Fruit fly (Drosophila melanogaster) whole organism, embryonic: Measurements from ENCODE around the gene Ltn1.

ENCODE experiments used
- Atf-2 ChIP-seq: fragments of 200-800 bp; sonication (Bioruptor generic); optimal IDR thresholded peaks from 2 replicates; lab custom pipeline; 2016; ENCODE audit warnings: missing biosample characterization, missing genetic modification characterization
- Bgb ChIP-seq: fragments of 200-800 bp; sonication (Bioruptor generic); IDR thresholded peaks from 2 replicates; pipeline ENCODE4 v1.3.6; 2022; ENCODE audit warnings: missing biosample characterization, missing genetic modification characterization; ENCODE audit not compliant: partially characterized antibody
- CG10543 ChIP-seq: fragments of 200-800 bp; sonication (Bioruptor generic); optimal IDR thresholded peaks from 3 replicates; lab custom pipeline; 2017; ENCODE audit warnings: missing biosample characterization, mild to moderate bottlenecking, missing genetic modification characterization, moderate library complexity
- CG10979 ChIP-seq: fragments of 200-800 bp; sonication (Bioruptor generic); optimal IDR thresholded peaks from 2 replicates; lab custom pipeline; 2018; ENCODE audit warnings: missing biosample characterization, mild to moderate bottlenecking, missing genetic modification characterization, moderate library complexity
- CG12769 ChIP-seq: fragments of 200-800 bp; sonication (Bioruptor generic); optimal IDR thresholded peaks from 2 replicates; lab custom pipeline; 2019; ENCODE audit warnings: missing biosample characterization, mild to moderate bottlenecking, missing genetic modification characterization, moderate library complexity
- CG13894 ChIP-seq: fragments of 200-800 bp; sonication (Bioruptor generic); optimal IDR thresholded peaks from 3 replicates; lab custom pipeline; 2018; ENCODE audit warnings: missing biosample characterization, mild to moderate bottlenecking, missing genetic modification characterization, moderate library complexity
- CG1647 ChIP-seq: fragments of 200-800 bp; sonication (Bioruptor generic); optimal IDR thresholded peaks from 3 replicates; lab custom pipeline; 2016; ENCODE audit warnings: missing biosample characterization, missing genetic modification characterization
- CG17802 ChIP-seq: fragments of 200-800 bp; sonication (Bioruptor generic); optimal IDR thresholded peaks from 2 replicates; lab custom pipeline; 2018; ENCODE audit warnings: missing biosample characterization, mild to moderate bottlenecking, missing genetic modification characterization, moderate library complexity
- CG2120 ChIP-seq: fragments of 200-800 bp; sonication (Bioruptor generic); optimal IDR thresholded peaks from 3 replicates; lab custom pipeline; 2016; ENCODE audit warnings: missing biosample characterization, missing genetic modification characterization
- CG32532 ChIP-seq: fragments of 200-800 bp; sonication (Bioruptor generic); IDR thresholded peaks from 2 replicates; pipeline ENCODE4 v1.3.6; 2022; ENCODE audit warnings: missing biosample characterization, missing genetic modification characterization
- CG4328 ChIP-seq: fragments of 200-800 bp; sonication (Bioruptor generic); optimal IDR thresholded peaks from 3 replicates; lab custom pipeline; 2017; ENCODE audit warnings: missing biosample characterization, missing genetic modification reagents, missing genetic modification characterization
- CG4730 ChIP-seq: fragments of 200-800 bp; sonication (Bioruptor generic); IDR thresholded peaks from 2 replicates; pipeline ENCODE4 v1.3.6; 2022; ENCODE audit warnings: missing biosample characterization, missing genetic modification characterization
- CG5245 ChIP-seq: fragments of 200-800 bp; sonication (Bioruptor generic); optimal IDR thresholded peaks from 3 replicates; lab custom pipeline; 2016; ENCODE audit warnings: missing biosample characterization, missing genetic modification characterization
- CG6854 ChIP-seq: fragments of 200-800 bp; sonication (Bioruptor generic); optimal IDR thresholded peaks from 3 replicates; lab custom pipeline; 2017; ENCODE audit warnings: missing biosample characterization, mild to moderate bottlenecking, missing genetic modification characterization
- CG8281 ChIP-seq: fragments of 200-800 bp; sonication (Bioruptor generic); optimal IDR thresholded peaks from 2 replicates; lab custom pipeline; 2018; ENCODE audit warnings: missing biosample characterization, mild to moderate bottlenecking, missing genetic modification characterization, moderate library complexity
- CG9215 ChIP-seq: fragments of 200-800 bp; sonication (Bioruptor generic); IDR thresholded peaks from 2 replicates; pipeline ENCODE4 v1.3.6; 2022; ENCODE audit warnings: missing biosample characterization, missing genetic modification characterization
- CG9797 ChIP-seq: fragments of 200-800 bp; sonication (Bioruptor generic); optimal IDR thresholded peaks from 3 replicates; lab custom pipeline; 2018; ENCODE audit warnings: missing biosample characterization, mild to moderate bottlenecking, missing genetic modification characterization
- Dad ChIP-seq: fragments of 200-800 bp; sonication (Bioruptor generic); optimal IDR thresholded peaks from 3 replicates; lab custom pipeline; 2016; ENCODE audit warnings: missing biosample characterization, missing genetic modification characterization
- Deaf1 ChIP-seq: fragments of 200-800 bp; optimal IDR thresholded peaks from 3 replicates; lab custom pipeline; 2019; ENCODE audit warnings: missing biosample characterization, mild to moderate bottlenecking, missing genetic modification characterization, moderate library complexity
- Dip2 ChIP-seq: fragments of 200-800 bp; sonication (Bioruptor generic); IDR thresholded peaks from 2 replicates; pipeline ENCODE4 v1.3.6; 2022; ENCODE audit warnings: missing biosample characterization, missing genetic modification characterization
- Dip3 ChIP-seq: fragments of 200-800 bp; sonication (Bioruptor generic); optimal IDR thresholded peaks from 3 replicates; lab custom pipeline; 2016; ENCODE audit warnings: missing biosample characterization, missing genetic modification characterization
- Ets65A ChIP-seq: fragments of 200-800 bp; sonication (Bioruptor generic); peaks from one replicate; lab custom pipeline; 2016; ENCODE audit warnings: missing biosample characterization, missing genetic modification characterization
- H15 ChIP-seq: fragments of 200-800 bp; sonication (Bioruptor generic); IDR thresholded peaks from 3 replicates; pipeline ENCODE4 v1.3.6; 2022; ENCODE audit warnings: missing biosample characterization, missing genetic modification characterization
- HmgZ ChIP-seq: fragments of 200-800 bp; sonication (Bioruptor generic); optimal IDR thresholded peaks from 2 replicates; lab custom pipeline; 2018; ENCODE audit warnings: missing biosample characterization, mild to moderate bottlenecking, missing genetic modification characterization
- Hr78 ChIP-seq, 2 experiments: fragments of 200-800 bp in 1 of 2; fragments of >200 bp in 1 of 2; sonication (Bioruptor generic) in 1 of 2; optimal IDR thresholded peaks; 2 replicates each; lab custom pipeline; 2017 to 2019; ENCODE audit warnings: missing biosample characterization in 2 of 2, missing genetic modification characterization in 2 of 2, mild to moderate bottlenecking in 1 of 2, moderate library complexity in 1 of 2
- Nf-YC ChIP-seq: fragments of 200-800 bp; optimal IDR thresholded peaks from 3 replicates; lab custom pipeline; 2019; ENCODE audit warnings: missing biosample characterization, mild to moderate bottlenecking, missing genetic modification characterization, moderate library complexity
- Pdp1 ChIP-seq, 2 experiments: fragments of 200-800 bp; sonication (Bioruptor generic); optimal IDR thresholded peaks; 3 replicates each; lab custom pipeline; 2016; ENCODE audit warnings: missing biosample characterization in 2 of 2, missing genetic modification characterization in 2 of 2, mild to moderate bottlenecking in 1 of 2, moderate library complexity in 1 of 2
- Ravus ChIP-seq: fragments of 200-800 bp; sonication (Bioruptor generic); IDR thresholded peaks from 2 replicates; pipeline ENCODE4 v1.3.6; 2022; ENCODE audit warnings: missing biosample characterization, missing genetic modification characterization
- Scr ChIP-seq: fragments of 200-800 bp; sonication (Bioruptor generic); IDR thresholded peaks from 2 replicates; pipeline ENCODE4 v1.3.6; 2022; ENCODE audit warnings: missing biosample characterization, missing genetic modification characterization; ENCODE audit not compliant: partially characterized antibody
- Trl ChIP-seq, 3 experiments: fragments of >200 bp in 2 of 3; fragments of 200-800 bp in 1 of 3; sonication (Bioruptor generic) in 1 of 3; optimal IDR thresholded peaks; 2 replicates in 1 of 3; 3 replicates in 2 of 3; lab custom pipeline; 2016 to 2017; ENCODE audit warnings: missing biosample characterization in 1 of 3, missing genetic modification characterization in 1 of 3
- Vsx1 ChIP-seq: fragments of 200-800 bp; sonication (Bioruptor generic); optimal IDR thresholded peaks from 2 replicates; lab custom pipeline; 2017; ENCODE audit warnings: missing biosample characterization, mild to moderate bottlenecking, missing genetic modification characterization, missing genetic modification reagents
- ato ChIP-seq: fragments of 200-800 bp; sonication (Bioruptor generic); IDR thresholded peaks from 2 replicates; pipeline ENCODE4 v1.3.6; 2022; ENCODE audit warnings: missing biosample characterization, missing genetic modification characterization; ENCODE audit not compliant: partially characterized antibody
- ci ChIP-seq: fragments of 200-800 bp; sonication (Bioruptor generic); IDR thresholded peaks from 3 replicates; pipeline ENCODE4 v1.3.6; 2022; ENCODE audit warnings: missing biosample characterization, missing genetic modification characterization
- corto ChIP-seq: fragments of 200-800 bp; sonication (Bioruptor generic); optimal IDR thresholded peaks from 2 replicates; lab custom pipeline; 2016; ENCODE audit warnings: missing biosample characterization, mild to moderate bottlenecking, missing genetic modification characterization, moderate library complexity
- ewg ChIP-seq: fragments of 200-800 bp; sonication (Bioruptor generic); optimal IDR thresholded peaks from 3 replicates; lab custom pipeline; 2017; ENCODE audit warnings: mild to moderate bottlenecking, missing biosample characterization, missing genetic modification reagents, missing genetic modification characterization
- fru ChIP-seq: fragments of >200 bp; optimal IDR thresholded peaks from 2 replicates; lab custom pipeline; 2017
- gcm2 ChIP-seq: fragments of 200-800 bp; sonication (Bioruptor generic); optimal IDR thresholded peaks from 2 replicates; lab custom pipeline; 2016; ENCODE audit warnings: missing biosample characterization, missing genetic modification characterization
- sens-2 ChIP-seq: fragments of 200-800 bp; sonication (Bioruptor generic); IDR thresholded peaks from 2 replicates; pipeline ENCODE4 v1.3.6; 2022; ENCODE audit warnings: missing biosample characterization, missing genetic modification characterization
- seq ChIP-seq: fragments of 200-800 bp; sonication (Bioruptor generic); IDR thresholded peaks from 2 replicates; pipeline ENCODE4 v1.3.6; 2022; ENCODE audit warnings: missing biosample characterization, missing genetic modification characterization
- sisA ChIP-seq: fragments of 200-800 bp; sonication (Bioruptor generic); IDR thresholded peaks from 2 replicates; pipeline ENCODE4 v1.3.6; 2022; ENCODE audit warnings: missing biosample characterization, missing genetic modification characterization
- tin ChIP-seq: fragments of 200-800 bp; sonication (Bioruptor generic); optimal IDR thresholded peaks from 3 replicates; lab custom pipeline; 2016; ENCODE audit warnings: missing biosample characterization, missing genetic modification characterization
- tio ChIP-seq: fragments of 200-800 bp; sonication (Bioruptor generic); optimal IDR thresholded peaks from 2 replicates; lab custom pipeline; 2017; ENCODE audit warnings: missing biosample characterization, missing genetic modification characterization, inconsistent platforms
- trh ChIP-seq: fragments of 200-800 bp; sonication (Bioruptor generic); optimal IDR thresholded peaks from 2 replicates; lab custom pipeline; 2016; ENCODE audit warnings: missing biosample characterization, missing genetic modification characterization
- wor ChIP-seq: fragments of 200-800 bp; sonication (Bioruptor generic); IDR thresholded peaks from 2 replicates; pipeline ENCODE4 v1.3.6; 2022; ENCODE audit warnings: missing biosample characterization, missing genetic modification characterization
- z ChIP-seq: fragments of 200-800 bp; sonication (Bioruptor generic); IDR thresholded peaks from 3 replicates; pipeline ENCODE4 v1.3.6; 2022; ENCODE audit warnings: missing biosample characterization, missing genetic modification characterization

Gene Ltn1

DNA sequence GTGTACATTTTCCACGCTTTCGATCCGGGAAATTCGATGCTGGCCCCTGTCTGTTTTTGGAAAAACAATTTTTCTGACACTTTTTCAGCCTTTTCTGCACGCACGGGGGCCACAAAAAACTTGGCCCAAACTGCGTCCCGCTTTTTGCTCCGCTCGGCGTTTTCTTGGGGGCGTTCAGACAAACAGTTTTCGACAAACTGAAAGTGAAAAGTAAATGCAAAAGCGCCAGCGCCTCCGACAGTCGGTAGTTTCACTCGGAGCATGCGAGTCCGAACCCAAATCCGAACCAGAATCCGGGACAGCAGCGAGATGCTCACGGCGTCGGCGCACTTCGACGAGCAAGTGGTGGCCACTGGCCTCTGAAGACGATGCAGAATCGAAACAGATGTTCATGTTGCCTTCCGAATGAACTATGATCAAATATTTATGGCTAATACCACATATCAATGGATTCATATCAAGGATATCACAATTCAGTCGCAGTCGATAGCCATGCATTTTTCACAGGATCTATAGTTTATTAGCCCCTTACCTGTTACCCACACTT is 32.4 kb upstream of the Ltn1 start, which contains the start of gene Shal (continued):
- TF ChIP-seq Bgb: peak; percentile 22; the same call in 1 of the 2 replicates
- 0 out of 2 replicates have a peak, but pooled peaks have one; percentile 28 for TF ChIP-seq CG32532 (GFP tag; lab: Robert Waterston, UW)
- TF ChIP-seq HmgZ (tag; lab: Kevin White, UChicago): no peak
- TF ChIP-seq ewg (GFP tag; lab: Kevin White, UChicago): peak; percentile 86
- no peak for TF ChIP-seq gcm2
- TF ChIP-seq CG12769 (tag; lab: Kevin White, UChicago): peak; percentile 6
- TF ChIP-seq CG17802 (tag; lab: Kevin White, UChicago): peak; percentile 49

DNA sequence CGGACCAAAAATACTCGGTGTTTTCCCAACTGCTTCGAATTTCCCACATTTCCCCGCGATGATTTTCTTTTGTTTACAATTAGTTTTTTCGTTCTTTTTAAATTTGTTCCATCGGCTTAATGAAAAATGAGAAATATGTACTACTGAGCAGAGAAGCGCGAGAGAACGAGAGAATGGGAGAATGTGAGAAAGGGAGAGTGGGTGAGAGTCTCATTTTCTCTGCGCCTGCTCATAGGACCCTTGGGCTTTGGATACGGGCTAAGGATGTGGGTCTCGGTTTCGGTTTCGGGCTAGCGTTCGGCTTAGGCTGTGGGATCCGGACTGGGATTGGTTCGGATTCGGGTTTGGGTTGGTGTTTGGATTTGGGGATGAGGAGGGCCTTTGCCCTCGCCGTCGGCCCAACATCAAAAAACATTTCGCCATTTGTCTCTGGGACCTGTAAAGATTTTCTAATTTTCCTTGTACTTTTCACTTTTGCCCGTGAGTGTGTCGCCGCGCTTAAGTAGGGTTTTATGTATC is 28.7 kb upstream of the Ltn1 start:
- TF ChIP-seq Ravus (GFP tag; lab: Robert Waterston, UW) (peak; percentile 10; the same call in 1 of the 2 replicates), Deaf1 (tag; lab: Kevin White, UChicago) (peak; percentile 90), CG9215 (GFP tag; lab: Robert Waterston, UW) (no peak), Trl (optimal IDR thresholded peaks at IDR 0.05; lab: Kevin White, UChicago) (peak; percentile 33 to 68), Trl (GFP tag; optimal IDR thresholded peaks at IDR 0.05; lab: Kevin White, UChicago) (no peak), ewg (GFP tag; lab: Kevin White, UChicago) (peak; percentile 63), CG13894 (tag; lab: Kevin White, UChicago) (peak; percentile 60), tio (GFP tag; lab: Kevin White, UChicago) (no peak), Nf-YC (tag; lab: Kevin White, UChicago) (peak; percentile 67), Atf-2 (no peak), Dip3 (GFP tag; lab: Kevin White, UChicago) (no peak)

DNA sequence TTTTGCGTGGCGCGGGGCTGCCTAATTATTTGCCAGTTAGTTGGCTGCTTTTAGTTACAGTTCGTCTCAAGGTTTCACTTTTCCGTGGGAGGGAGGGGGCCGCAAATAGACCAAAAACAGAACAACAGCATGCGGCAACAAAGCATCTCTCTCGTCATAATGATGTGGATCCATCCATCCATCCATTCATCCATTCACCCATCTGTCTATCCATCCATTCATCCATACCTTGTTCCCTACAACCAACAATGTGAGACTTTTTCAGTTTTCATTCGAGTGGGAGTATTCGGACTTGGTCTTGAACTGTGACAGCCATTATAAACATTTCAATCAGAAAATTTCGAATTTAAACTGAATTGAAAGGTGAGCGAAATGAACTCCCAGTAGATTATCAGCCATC is 27.3 kb upstream of the Ltn1 start:
- TF ChIP-seq Ets65A (GFP tag; lab: Kevin White, UChicago) (peak; percentile 16), wor (GFP tag; lab: Robert Waterston, UW) (no peak), CG8281 (tag; lab: Kevin White, UChicago) (peak; percentile 98)

DNA sequence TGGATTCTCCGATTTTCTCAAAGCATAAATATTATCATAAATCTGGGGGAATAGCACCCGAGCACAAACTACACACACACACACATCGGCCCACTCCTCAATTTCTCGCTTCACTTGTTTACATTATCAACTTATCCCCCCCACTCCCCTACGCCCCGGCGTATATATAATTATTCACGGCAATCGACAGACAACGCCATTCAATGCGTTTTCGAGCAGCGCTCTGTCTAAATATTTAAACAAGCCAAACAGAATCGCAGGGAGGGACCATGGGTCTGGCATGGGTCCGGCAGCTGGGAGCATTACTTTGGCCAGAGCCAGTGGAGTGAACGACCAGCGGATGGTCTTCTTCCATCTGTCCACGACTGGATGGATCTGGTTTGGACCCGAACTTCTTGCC is 23.6 kb upstream of the Ltn1 start:
- no peak for TF ChIP-seq fru (lab: Kevin White, UChicago)
- peak; percentile 75 for TF ChIP-seq CG10543
- TF ChIP-seq CG1647 (GFP tag; lab: Kevin White, UChicago): peak; percentile 39
- TF ChIP-seq sisA (GFP tag; lab: Robert Waterston, UW): no peak
- TF ChIP-seq corto (GFP tag; lab: Kevin White, UChicago): no peak
- TF ChIP-seq ci (GFP tag; lab: Robert Waterston, UW): peak; percentile 71; the same call in 2 of the 3 replicates
- TF ChIP-seq Vsx1 (GFP tag; lab: Kevin White, UChicago): peak; percentile 21
- TF ChIP-seq trh: no peak
- peak; percentile 52 for TF ChIP-seq CG4328
- peak in 1 of 2 experiments; percentile 33 for TF ChIP-seq Hr78 (GFP tag; optimal IDR thresholded peaks at IDR 0.05; lab: Kevin White, UChicago)
- no peak for TF ChIP-seq ato (GFP tag; lab: Robert Waterston, UW)
- no peak for TF ChIP-seq Dad
- peak; percentile 11 to 59 for TF ChIP-seq Pdp1 (GFP tag; optimal IDR thresholded peaks at IDR 0.05; lab: Kevin White, UChicago)
- no peak for TF ChIP-seq HmgZ (tag; lab: Kevin White, UChicago)
- TF ChIP-seq z (GFP tag; lab: Robert Waterston, UW): no peak
- peak; percentile 50; the same call in 2 of the 3 replicates for TF ChIP-seq H15
- peak; percentile 20 for TF ChIP-seq CG10979 (tag; lab: Kevin White, UChicago)
- TF ChIP-seq CG6854 (GFP tag; lab: Kevin White, UChicago): peak; percentile 16
- no peak for TF ChIP-seq sens-2
- no peak for TF ChIP-seq CG5245
- no peak for TF ChIP-seq CG4730 (GFP tag; lab: Robert Waterston, UW)
- TF ChIP-seq Scr (GFP tag; lab: Robert Waterston, UW): no peak
- no peak for TF ChIP-seq Dip2 (GFP tag; lab: Robert Waterston, UW)
- TF ChIP-seq seq (GFP tag; lab: Robert Waterston, UW): no peak
- TF ChIP-seq CG9797 (GFP tag; lab: Kevin White, UChicago): no peak
- TF ChIP-seq tin (GFP tag; lab: Kevin White, UChicago): no peak
- no peak for TF ChIP-seq CG2120 (GFP tag; lab: Kevin White, UChicago)
